Fruit fly (Drosophila melanogaster): ENCODE measurements around the gene CG15317.
A peak's percentile ranks its signal among the peaks of the same experiment; 100 is the strongest.

The CG15317 gene

dm6 chrX:9585359-9586002, 29.1 kb upstream of the CG15317 start, which contains the start of gene Hex-A (continued):
- TF ChIP-seq CG30020 (tag; optimal IDR thresholded peaks at IDR 0.05), result peak; percentile 84
- TF ChIP-seq nerfin-2 (GFP tag; IDR thresholded peaks at IDR 0.05; ENCODE audit: partially characterized antibody), result no peak
- TF ChIP-seq Elba2 (GFP tag; optimal IDR thresholded peaks at IDR 0.05), result no peak
- TF ChIP-seq CG8359 (GFP tag; optimal IDR thresholded peaks at IDR 0.05; ENCODE audit: borderline replicate concordance), result peak; percentile 87
- peak; percentile 56; the same call in 2 of the 3 replicates for TF ChIP-seq CG11560 (tag; IDR thresholded peaks at IDR 0.05)
- peak in 1 of 2 experiments; percentile 99 for TF ChIP-seq Eip74EF (GFP tag; optimal IDR thresholded peaks at IDR 0.05)
- TF ChIP-seq CG18011 (GFP tag; optimal IDR thresholded peaks at IDR 0.05), result peak; percentile 87
- TF ChIP-seq CG10274 (GFP tag; optimal IDR thresholded peaks at IDR 0.05), result peak; percentile 86
- peak; percentile 93 for TF ChIP-seq fu2 (GFP tag; optimal IDR thresholded peaks at IDR 0.05)
- TF ChIP-seq HLH3B (GFP tag; IDR thresholded peaks at IDR 0.05), result peak; percentile 91
- peak; percentile 53 for TF ChIP-seq Ets97D (GFP tag; optimal IDR thresholded peaks at IDR 0.05)
- TF ChIP-seq CG18476 (GFP tag; optimal IDR thresholded peaks at IDR 0.05), result peak; percentile 94
- peak; percentile 79 for TF ChIP-seq CG7928 (GFP tag; optimal IDR thresholded peaks at IDR 0.05)
- peak in 1 of 2 experiments; percentile 100 for TF ChIP-seq eve (GFP tag; optimal IDR thresholded peaks at IDR 0.05)
- TF ChIP-seq Abd-B (GFP tag; optimal IDR thresholded peaks at IDR 0.05), result peak; percentile 85
- TF ChIP-seq sc (optimal IDR thresholded peaks at IDR 0.05), result no peak
- peak; percentile 92 for TF ChIP-seq sc (GFP tag; optimal IDR thresholded peaks at IDR 0.05)
- TF ChIP-seq dati (GFP tag; IDR thresholded peaks at IDR 0.05), result peak; percentile 73
- peak; percentile 95 for TF ChIP-seq bab2 (GFP tag; optimal IDR thresholded peaks at IDR 0.05)
- TF ChIP-seq slp2 (GFP tag; optimal IDR thresholded peaks at IDR 0.05), result peak; percentile 92
- TF ChIP-seq CG12744 (GFP tag; optimal IDR thresholded peaks at IDR 0.05), result peak; percentile 96
- TF ChIP-seq CG7963 (GFP tag; IDR thresholded peaks at IDR 0.05; ENCODE audit: partially characterized antibody), result no peak
- peak; percentile 95 for TF ChIP-seq CG10209 (GFP tag; optimal IDR thresholded peaks at IDR 0.05)
- peak; percentile 92 for TF ChIP-seq Dbx (GFP tag; IDR thresholded peaks at IDR 0.05)
- TF ChIP-seq CG6272 (GFP tag; IDR thresholded peaks at IDR 0.05), result peak; percentile 61
- TF ChIP-seq CG3407 (GFP tag; optimal IDR thresholded peaks at IDR 0.05), result peak; percentile 91
- peak; percentile 97 for TF ChIP-seq Bteb2 (GFP tag; optimal IDR thresholded peaks at IDR 0.05)
- peak; percentile 97 for TF ChIP-seq CG11504 (tag; optimal IDR thresholded peaks at IDR 0.05)
- TF ChIP-seq CG7987 (GFP tag; optimal IDR thresholded peaks at IDR 0.05), result peak; percentile 73
- TF ChIP-seq CG9609 (GFP tag; optimal IDR thresholded peaks at IDR 0.05), result peak; percentile 90
- TF ChIP-seq wdn (GFP tag; IDR thresholded peaks at IDR 0.05), result peak; percentile 89
- TF ChIP-seq inv (GFP tag; IDR thresholded peaks at IDR 0.05; ENCODE audit: partially characterized antibody), result no peak
- peak; percentile 97 for TF ChIP-seq Asciz (GFP tag; optimal IDR thresholded peaks at IDR 0.05)
- TF ChIP-seq Nf-YB (GFP tag; optimal IDR thresholded peaks at IDR 0.05), result peak; percentile 87
- TF ChIP-seq Stat92E (GFP tag; optimal IDR thresholded peaks at IDR 0.05), result peak in 1 of 3 experiments; percentile 88
- TF ChIP-seq klu (GFP tag; IDR thresholded peaks at IDR 0.05), result peak; percentile 89
- peak; percentile 94 for TF ChIP-seq onecut (GFP tag; IDR thresholded peaks at IDR 0.05)
- TF ChIP-seq pzg (GFP tag; optimal IDR thresholded peaks at IDR 0.05), result peak; percentile 18
- peak; percentile 89 for TF ChIP-seq CG10462 (GFP tag; optimal IDR thresholded peaks at IDR 0.05)
- TF ChIP-seq pum (GFP tag; optimal IDR thresholded peaks at IDR 0.05), result peak; percentile 91
- TF ChIP-seq Dfd (GFP tag; optimal IDR thresholded peaks at IDR 0.05), result no peak
- TF ChIP-seq caup (GFP tag; optimal IDR thresholded peaks at IDR 0.05; ENCODE audit: severe bottlenecking), result peak; percentile 97
- TF ChIP-seq phol (tag; optimal IDR thresholded peaks at IDR 0.05), result peak; percentile 97
- TF ChIP-seq zfh2 (GFP tag; optimal IDR thresholded peaks at IDR 0.05), result peak; percentile 92
- peak; percentile 44 for TF ChIP-seq CG9797 (GFP tag; optimal IDR thresholded peaks at IDR 0.05)
- peak; percentile 88 for TF ChIP-seq jumu (GFP tag; optimal IDR thresholded peaks at IDR 0.05)
- TF ChIP-seq Atf-2 (GFP tag; optimal IDR thresholded peaks at IDR 0.05), result peak; percentile 91
- TF ChIP-seq grau (tag; optimal IDR thresholded peaks at IDR 0.05), result peak; percentile 98
- peak; percentile 90 for TF ChIP-seq Awh (GFP tag; IDR thresholded peaks at IDR 0.05)

Measured in whole organism, embryonic.